Fruit fly (Drosophila melanogaster) whole organism, embryonic: ENCODE results near the gene eco.

ENCODE experiments used
- Ada2b ChIP-seq: fragments of 200-800 bp; sonication (Bioruptor generic); IDR thresholded peaks from 2 replicates; pipeline ENCODE4 v1.3.6; 2022; ENCODE audit warnings: missing biosample characterization, missing genetic modification characterization
- B-H1 ChIP-seq: fragments of 200-800 bp; sonication (Bioruptor generic); IDR thresholded peaks from 3 replicates; pipeline ENCODE4 v1.3.6; 2022; ENCODE audit warnings: missing biosample characterization, missing genetic modification characterization
- BEAF-32 ChIP-seq: fragments of 200-800 bp; sonication (Bioruptor generic); optimal IDR thresholded peaks from 3 replicates; lab custom pipeline; 2017; ENCODE audit warnings: missing biosample characterization, missing genetic modification characterization, mild to moderate bottlenecking, moderate library complexity, missing genetic modification reagents
- C15 ChIP-seq: fragments of 200-800 bp; sonication (Bioruptor generic); IDR thresholded peaks from 3 replicates; pipeline ENCODE4 v1.3.6; 2022; ENCODE audit warnings: missing biosample characterization, missing genetic modification characterization
- CG14441 ChIP-seq: fragments of 200-800 bp; sonication (Bioruptor generic); IDR thresholded peaks from 2 replicates; pipeline ENCODE4 v1.3.6; 2022; ENCODE audit warnings: missing biosample characterization, missing genetic modification characterization
- CG16779 ChIP-seq: fragments of 200-800 bp; sonication (Bioruptor generic); IDR thresholded peaks from 2 replicates; pipeline ENCODE4 v1.3.6; 2022; ENCODE audit warnings: missing biosample characterization, missing genetic modification characterization
- CG17328 ChIP-seq: fragments of 200-800 bp; sonication (Bioruptor generic); IDR thresholded peaks from 2 replicates; pipeline ENCODE4 v1.3.6; 2022; ENCODE audit warnings: missing biosample characterization, missing genetic modification characterization
- CG18476 ChIP-seq: fragments of 200-800 bp; sonication (Bioruptor generic); optimal IDR thresholded peaks from 2 replicates; lab custom pipeline; 2016; ENCODE audit warnings: missing biosample characterization, mild to moderate bottlenecking, missing genetic modification characterization
- CG5953 ChIP-seq: fragments of 200-800 bp; sonication (Bioruptor generic); IDR thresholded peaks from 2 replicates; pipeline ENCODE4 v1.3.6; 2022; ENCODE audit warnings: missing biosample characterization, missing genetic modification characterization
- CG6683 ChIP-seq: fragments of 200-800 bp; sonication (Bioruptor generic); optimal IDR thresholded peaks from 2 replicates; lab custom pipeline; 2017; ENCODE audit warnings: missing biosample characterization, mild to moderate bottlenecking, missing genetic modification characterization, missing genetic modification reagents
- CG6854 ChIP-seq: fragments of 200-800 bp; sonication (Bioruptor generic); optimal IDR thresholded peaks from 3 replicates; lab custom pipeline; 2017; ENCODE audit warnings: missing biosample characterization, mild to moderate bottlenecking, missing genetic modification characterization
- CG7372 ChIP-seq: fragments of 200-800 bp; sonication (Bioruptor generic); IDR thresholded peaks from 2 replicates; pipeline ENCODE4 v1.3.6; 2022; ENCODE audit warnings: missing biosample characterization, missing genetic modification characterization
- CG7786 ChIP-seq: fragments of 200-800 bp; sonication (Bioruptor generic); optimal IDR thresholded peaks from 2 replicates; lab custom pipeline; 2016; ENCODE audit warnings: missing biosample characterization, missing genetic modification characterization
- CG8359 ChIP-seq: fragments of 200-800 bp; sonication (Bioruptor generic); optimal IDR thresholded peaks from 2 replicates; lab custom pipeline; 2017; ENCODE audit warnings: missing biosample characterization, mild to moderate bottlenecking, missing genetic modification characterization, borderline replicate concordance
- Chrac-16 ChIP-seq: fragments of 200-800 bp; sonication (Bioruptor generic); optimal IDR thresholded peaks from 3 replicates; lab custom pipeline; 2016; ENCODE audit warnings: missing biosample characterization, missing genetic modification characterization
- CkIIα-i1 ChIP-seq: fragments of 200-800 bp; sonication (Bioruptor generic); IDR thresholded peaks from 2 replicates; pipeline ENCODE4 v1.3.6; 2022; ENCODE audit warnings: missing biosample characterization, missing genetic modification characterization
- Dbx ChIP-seq: fragments of 200-800 bp; sonication (Bioruptor generic); IDR thresholded peaks from 3 replicates; pipeline ENCODE4 v1.3.6; 2022; ENCODE audit warnings: missing biosample characterization, missing genetic modification characterization
- Dll ChIP-seq: fragments of 200-800 bp; sonication (Bioruptor generic); IDR thresholded peaks from 4 replicates; pipeline ENCODE4 v1.3.6; 2022; ENCODE audit warnings: missing biosample characterization, missing genetic modification characterization; ENCODE audit not compliant: partially characterized antibody
- Dp ChIP-seq: fragments of 200-800 bp; sonication (Bioruptor generic); optimal IDR thresholded peaks from 2 replicates; lab custom pipeline; 2018; ENCODE audit warnings: missing biosample characterization, mild to moderate bottlenecking, missing genetic modification characterization, moderate library complexity
- Fer1 ChIP-seq: fragments of 200-800 bp; sonication (Bioruptor generic); optimal IDR thresholded peaks from 2 replicates; lab custom pipeline; 2017; ENCODE audit warnings: missing biosample characterization, mild to moderate bottlenecking, missing genetic modification characterization
- H2.0 ChIP-seq: fragments of 200-800 bp; sonication (Bioruptor generic); IDR thresholded peaks from 2 replicates; pipeline ENCODE4 v1.3.6; 2022; ENCODE audit warnings: missing biosample characterization, missing genetic modification characterization
- Lhr ChIP-seq: fragments of 200-800 bp; sonication (Bioruptor generic); optimal IDR thresholded peaks from 3 replicates; lab custom pipeline; 2017; ENCODE audit warnings: mild to moderate bottlenecking, missing biosample characterization, missing genetic modification reagents, missing genetic modification characterization
- Lim3 ChIP-seq: fragments of 200-800 bp; sonication (Bioruptor generic); IDR thresholded peaks from 2 replicates; pipeline ENCODE4 v1.3.6; 2022; ENCODE audit warnings: missing biosample characterization, missing genetic modification characterization
- Mes4 ChIP-seq: fragments of 200-800 bp; sonication (Bioruptor generic); optimal IDR thresholded peaks from 2 replicates; lab custom pipeline; 2016; ENCODE audit warnings: missing biosample characterization, missing genetic modification characterization
- NC2β ChIP-seq: fragments of 200-800 bp; sonication (Bioruptor generic); optimal IDR thresholded peaks from 2 replicates; lab custom pipeline; 2016; ENCODE audit warnings: missing biosample characterization, missing genetic modification characterization
- NFAT ChIP-seq: fragments of 200-800 bp; sonication (Bioruptor generic); IDR thresholded peaks from 2 replicates; pipeline ENCODE4 v1.3.6; 2022; ENCODE audit warnings: missing biosample characterization, missing genetic modification characterization
- Oaz ChIP-seq: fragments of 200-800 bp; sonication (Bioruptor generic); IDR thresholded peaks from 2 replicates; pipeline ENCODE4 v1.3.6; 2022; ENCODE audit warnings: missing biosample characterization, missing genetic modification characterization
- Oli ChIP-seq: fragments of 200-800 bp; sonication (Bioruptor generic); optimal IDR thresholded peaks from 2 replicates; lab custom pipeline; 2018; ENCODE audit warnings: missing biosample characterization, mild to moderate bottlenecking, missing genetic modification characterization, moderate library complexity
- Rfx ChIP-seq: fragments of 200-800 bp; sonication (Bioruptor generic); IDR thresholded peaks from 2 replicates; pipeline ENCODE4 v1.3.6; 2022; ENCODE audit warnings: missing biosample characterization, missing genetic modification characterization
- Sox102F ChIP-seq: fragments of 200-800 bp; sonication (Bioruptor generic); optimal IDR thresholded peaks from 2 replicates; lab custom pipeline; 2018; ENCODE audit warnings: missing biosample characterization, mild to moderate bottlenecking, missing genetic modification characterization, moderate library complexity
- Sry-δ ChIP-seq: fragments of 200-800 bp; sonication (Bioruptor generic); optimal IDR thresholded peaks from 2 replicates; lab custom pipeline; 2016; ENCODE audit warnings: missing biosample characterization, missing genetic modification characterization
- ac ChIP-seq: fragments of 200-800 bp; sonication (Bioruptor generic); optimal IDR thresholded peaks from 3 replicates; lab custom pipeline; 2017; ENCODE audit warnings: missing biosample characterization, mild to moderate bottlenecking, missing genetic modification characterization
- ara ChIP-seq: fragments of 200-800 bp; sonication (Bioruptor generic); IDR thresholded peaks from 2 replicates; pipeline ENCODE4 v1.3.6; 2022; ENCODE audit warnings: missing biosample characterization, missing genetic modification characterization
- bowl ChIP-seq: fragments of 200-800 bp; sonication (Bioruptor generic); IDR thresholded peaks from 2 replicates; pipeline ENCODE4 v1.3.6; 2022; ENCODE audit warnings: missing biosample characterization, missing genetic modification characterization
- dan ChIP-seq: fragments of 200-800 bp; sonication (Bioruptor generic); IDR thresholded peaks from 2 replicates; pipeline ENCODE4 v1.3.6; 2022; ENCODE audit warnings: missing biosample characterization, missing genetic modification characterization
- dimm ChIP-seq: fragments of 200-800 bp; sonication (Bioruptor generic); IDR thresholded peaks from 2 replicates; pipeline ENCODE4 v1.3.6; 2022; ENCODE audit warnings: missing biosample characterization, missing genetic modification characterization
- dm ChIP-seq: fragments of 200-800 bp; sonication (Bioruptor generic); optimal IDR thresholded peaks from 3 replicates; lab custom pipeline; 2016; ENCODE audit warnings: missing biosample characterization, missing genetic modification characterization
- en ChIP-seq: fragments of 200-800 bp; sonication (Bioruptor generic); optimal IDR thresholded peaks from 2 replicates; lab custom pipeline; 2016; ENCODE audit warnings: missing biosample characterization, missing genetic modification characterization
- eve ChIP-seq, 2 experiments: fragments of >200 bp; optimal IDR thresholded peaks; 2 replicates each; lab custom pipeline; 2017; ENCODE audit warnings: missing biosample characterization in 2 of 2, missing genetic modification characterization in 2 of 2
- fd102C ChIP-seq: fragments of 200-800 bp; sonication (Bioruptor generic); optimal IDR thresholded peaks from 2 replicates; lab custom pipeline; 2018; ENCODE audit warnings: missing biosample characterization, mild to moderate bottlenecking, missing genetic modification characterization, moderate library complexity
- ham ChIP-seq: fragments of 200-800 bp; sonication (Bioruptor generic); IDR thresholded peaks from 2 replicates; pipeline ENCODE4 v1.3.6; 2022; ENCODE audit warnings: missing biosample characterization, missing genetic modification characterization
- klu ChIP-seq: fragments of 200-800 bp; sonication (Bioruptor generic); IDR thresholded peaks from 2 replicates; pipeline ENCODE4 v1.3.6; 2022; ENCODE audit warnings: missing biosample characterization, missing genetic modification characterization
- lbe ChIP-seq: fragments of 200-800 bp; sonication (Bioruptor generic); optimal IDR thresholded peaks from 2 replicates; lab custom pipeline; 2016; ENCODE audit warnings: missing biosample characterization, mild to moderate bottlenecking, missing genetic modification characterization
- lmd ChIP-seq: fragments of 200-800 bp; sonication (Bioruptor generic); IDR thresholded peaks from 2 replicates; pipeline ENCODE4 v1.3.6; 2022; ENCODE audit warnings: missing biosample characterization, missing genetic modification characterization
- luna ChIP-seq: fragments of 200-800 bp; sonication (Bioruptor generic); optimal IDR thresholded peaks from 2 replicates; lab custom pipeline; 2016; ENCODE audit warnings: missing biosample characterization, missing genetic modification characterization
- mirr ChIP-seq: fragments of 200-800 bp; sonication (Bioruptor generic); optimal IDR thresholded peaks from 3 replicates; lab custom pipeline; 2018; ENCODE audit warnings: missing biosample characterization, mild to moderate bottlenecking, missing genetic modification characterization
- nau ChIP-seq: fragments of 200-800 bp; sonication (Bioruptor generic); optimal IDR thresholded peaks from 3 replicates; lab custom pipeline; 2017; ENCODE audit warnings: missing biosample characterization, mild to moderate bottlenecking, missing genetic modification characterization, missing genetic modification reagents
- sim ChIP-seq: fragments of 200-800 bp; sonication (Bioruptor generic); IDR thresholded peaks from 2 replicates; pipeline ENCODE4 v1.3.6; 2022; ENCODE audit warnings: missing biosample characterization, missing genetic modification characterization
- so ChIP-seq: fragments of 200-800 bp; sonication (Bioruptor generic); IDR thresholded peaks from 3 replicates; pipeline ENCODE4 v1.3.6; 2022; ENCODE audit warnings: missing biosample characterization, missing genetic modification characterization
- toy ChIP-seq: fragments of 200-800 bp; sonication (Bioruptor generic); IDR thresholded peaks from 2 replicates; pipeline ENCODE4 v1.3.6; 2022; ENCODE audit warnings: missing biosample characterization, missing genetic modification characterization
- tx ChIP-seq: fragments of 200-800 bp; sonication (Bioruptor generic); optimal IDR thresholded peaks from 2 replicates; lab custom pipeline; 2016; ENCODE audit warnings: missing biosample characterization, missing genetic modification characterization

eco gene

dm6 chr3L:7347984-7348631 is 9.0 kb upstream of the eco start, which contains the start of the genes Srp19 and qm (continued):
- TF ChIP-seq Fer1 (GFP tag; lab: Kevin White, UChicago) (peak; percentile 51), Chrac-16 (GFP tag; lab: Kevin White, UChicago) (peak; percentile 34), CG7372 (GFP tag; lab: Robert Waterston, UW) (no peak), CG7786 (GFP tag; lab: Kevin White, UChicago) (peak; percentile 10), Dp (GFP tag; lab: Kevin White, UChicago) (peak; percentile 5), ac (no peak), Lim3 (no peak), lbe (peak; percentile 18), bowl (GFP tag; lab: Robert Waterston, UW) (no peak), CG6854 (peak; percentile 59), ara (GFP tag; lab: Robert Waterston, UW) (no peak), toy (GFP tag; lab: Robert Waterston, UW) (no peak), CG17328 (no peak), tx (GFP tag; lab: Kevin White, UChicago) (peak; percentile 27), Oli (tag; lab: Kevin White, UChicago) (peak; percentile 5), CkIIα-i1 (GFP tag; lab: Robert Waterston, UW) (peak; percentile 26; the same call in 1 of the 2 replicates), nau (peak; percentile 29), Dll (GFP tag; lab: Robert Waterston, UW) (peak; percentile 91), CG18476 (GFP tag; lab: Kevin White, UChicago) (peak; percentile 6), dimm (no peak), luna (GFP tag; lab: Kevin White, UChicago) (peak; percentile 17), ham (GFP tag; lab: Robert Waterston, UW) (no peak), Dbx (GFP tag; lab: Robert Waterston, UW) (peak; percentile 52; the same call in 2 of the 3 replicates), Mes4 (GFP tag; lab: Kevin White, UChicago) (no peak), en (GFP tag; lab: Kevin White, UChicago) (no peak), sim (GFP tag; lab: Robert Waterston, UW) (0 out of 2 replicates have a peak, but pooled peaks have one; percentile 31), BEAF-32 (GFP tag; lab: Kevin White, UChicago) (peak; percentile 95), CG5953 (GFP tag; lab: Robert Waterston, UW) (no peak), Rfx (GFP tag; lab: Robert Waterston, UW) (peak; percentile 51; the same call in 1 of the 2 replicates), fd102C (GFP tag; lab: Kevin White, UChicago) (no peak), H2.0 (GFP tag; lab: Robert Waterston, UW) (0 out of 2 replicates have a peak, but pooled peaks have one; percentile 2), dan (GFP tag; lab: Robert Waterston, UW) (no peak), Oaz (no peak), C15 (GFP tag; lab: Robert Waterston, UW) (no peak), mirr (peak; percentile 22), CG14441 (GFP tag; lab: Robert Waterston, UW) (no peak), klu (GFP tag; lab: Robert Waterston, UW) (peak; percentile 61; the same call in 1 of the 2 replicates), CG16779 (GFP tag; lab: Robert Waterston, UW) (peak; percentile 59; the same call in 1 of the 2 replicates), Ada2b (peak; percentile 31; the same call in 1 of the 2 replicates), Lhr (no peak), NFAT (GFP tag; lab: Robert Waterston, UW) (no peak), NC2β (GFP tag; lab: Kevin White, UChicago) (no peak), B-H1 (GFP tag; lab: Robert Waterston, UW) (peak; percentile 11; the same call in 1 of the 3 replicates), dm (GFP tag; lab: Kevin White, UChicago) (peak; percentile 1), so (GFP tag; lab: Robert Waterston, UW) (peak; percentile 55; the same call in 2 of the 3 replicates), CG8359 (GFP tag; lab: Kevin White, UChicago) (no peak), CG6683 (GFP tag; lab: Kevin White, UChicago) (no peak), lmd (GFP tag; lab: Robert Waterston, UW) (peak; percentile 36; the same call in 1 of the 2 replicates), Sox102F (GFP tag; lab: Kevin White, UChicago) (no peak), eve (GFP tag; optimal IDR thresholded peaks at IDR 0.05; lab: Kevin White, UChicago) (no peak), Sry-δ (GFP tag; lab: Kevin White, UChicago) (peak; percentile 94)
